Worm (Caenorhabditis elegans): ENCODE results near the gene lgc-34.

ce11 chrII:502638-503037 is 23.7 kb upstream of the lgc-34 start:
- TF ChIP-seq B0310.2 (tag; optimal IDR thresholded peaks at IDR 0.05) (no peak), hmbx-1 (tag; optimal IDR thresholded peaks at IDR 0.05) (no peak), pes-1 (GFP tag; IDR thresholded peaks at IDR 0.05) (no peak), hmg-4 (GFP tag; optimal IDR thresholded peaks at IDR 0.05) (no peak), flt-1 (GFP tag; IDR thresholded peaks at IDR 0.05) (no peak), ama-1 (optimal IDR thresholded peaks at IDR 0.05) (no peak), sea-1 (GFP tag; conservative IDR thresholded peaks at IDR 0.05) (no peak)

Data from whole organism, early embryonic.